Worm (Caenorhabditis elegans): ENCODE results near the gene mars-1.

ce11 chrIV:11625482-11625881 lies 9.8 kb downstream of the mars-1 start, which contains the start of gene lys-5:
- TF ChIP-seq dao-5 (tag; optimal IDR thresholded peaks at IDR 0.05): no peak
- no peak for TF ChIP-seq W03F9.2 (tag; optimal IDR thresholded peaks at IDR 0.05)
- no peak for TF ChIP-seq him-1 (tag; optimal IDR thresholded peaks at IDR 0.05)
